Worm (Caenorhabditis elegans) whole organism, early embryonic: Measurements from ENCODE around the gene F46F5.14.

Experiments used
- F13C5.2 ChIP-seq: sonication (generic microtip); optimal IDR thresholded peaks from 2 replicates; lab custom pipeline; 2017; ENCODE audit warnings: mild to moderate bottlenecking, missing genetic modification characterization, inconsistent platforms, missing compliant biosample characterization
- aly-1 ChIP-seq: sonication (generic microtip); optimal IDR thresholded peaks from 2 replicates; lab custom pipeline; 2016; ENCODE audit warnings: missing genetic modification characterization, missing compliant biosample characterization
- ama-1 ChIP-seq: fragments of 150-350 bp; optimal IDR thresholded peaks from 2 replicates; lab custom pipeline; 2014
- ceh-36 ChIP-seq: sonication (generic microtip); optimal IDR thresholded peaks from 2 replicates; lab custom pipeline; 2016; ENCODE audit warnings: missing genetic modification characterization, inconsistent platforms, missing compliant biosample characterization
- ets-7 ChIP-seq: sonication (generic microtip); optimal IDR thresholded peaks from 2 replicates; lab custom pipeline; 2016; ENCODE audit warnings: missing genotype, missing genetic modification characterization, missing compliant biosample characterization
- hmg-4 ChIP-seq: fragments of 200-800 bp; sonication (Bioruptor generic); optimal IDR thresholded peaks from 2 replicates; lab custom pipeline; 2018; ENCODE audit warnings: mild to moderate bottlenecking, missing genetic modification characterization, missing compliant biosample characterization
- pes-1 ChIP-seq: fragments of 200-800 bp; sonication (Bioruptor generic); IDR thresholded peaks from 2 replicates; pipeline ENCODE4 v1.3.6; 2022; ENCODE audit warnings: missing genetic modification reagents, missing genetic modification characterization, missing compliant biosample characterization
- tbx-11 ChIP-seq: fragments of 200-800 bp; sonication (Bioruptor generic); IDR thresholded peaks from 2 replicates; pipeline ENCODE4 v1.3.6; 2022; ENCODE audit warnings: missing genetic modification characterization, missing compliant biosample characterization
- tbx-37 ChIP-seq: fragments of 200-800 bp; sonication (Bioruptor generic); conservative IDR thresholded peaks from 2 replicates; pipeline ENCODE4 v1.3.6; 2022; ENCODE audit warnings: missing genetic modification reagents, missing genetic modification characterization, missing compliant biosample characterization

ce11 chrII:825521-825920 is 25.7 kb downstream of the F46F5.14 start, which contains the start of gene F28A10.1:
- no peak for TF ChIP-seq tbx-11 (GFP tag; lab: Robert Waterston, UW)
- TF ChIP-seq ama-1 (lab: Kevin White, UChicago) = no peak
- TF ChIP-seq pes-1 (GFP tag; lab: Robert Waterston, UW) = no peak
- TF ChIP-seq F13C5.2 (tag; lab: Kevin White, UChicago) = no peak
- TF ChIP-seq hmg-4 (GFP tag; lab: Kevin White, UChicago) = no peak
- TF ChIP-seq ets-7 (tag; lab: Kevin White, UChicago) = no peak
- TF ChIP-seq aly-1 (tag; lab: Kevin White, UChicago) = no peak
- TF ChIP-seq tbx-37 = no peak
- TF ChIP-seq ceh-36 = no peak
